Worm (Caenorhabditis elegans) whole organism, young adult: Measurements from ENCODE around the gene F58H7.5.
"Not testable (repeated sequence)": the region's sequence is repeated elsewhere in the genome, so short reads cannot be mapped to it uniquely, and the experiment has no call there.

Experiments
- B0035.1 ChIP-seq: sonication (generic microtip); optimal IDR thresholded peaks from 2 replicates; lab custom pipeline; 2016; ENCODE audit warnings: missing genetic modification characterization, mild to moderate bottlenecking, missing compliant biosample characterization, missing genotype, missing genetic modification reagents
- C17E4.6 ChIP-seq: fragments of 200-800 bp; sonication (Bioruptor generic); IDR thresholded peaks from 2 replicates; pipeline ENCODE4 v1.3.6; 2022; ENCODE audit warnings: missing genetic modification reagents, missing genetic modification characterization, missing compliant biosample characterization
- F22D6.2 ChIP-seq: sonication (generic microtip); optimal IDR thresholded peaks from 2 replicates; lab custom pipeline; 2016; ENCODE audit warnings: mild to moderate bottlenecking, missing genetic modification characterization, missing compliant biosample characterization
- T26A5.8 ChIP-seq: sonication (generic microtip); optimal IDR thresholded peaks from 2 replicates; lab custom pipeline; 2016; ENCODE audit warnings: missing genetic modification characterization, missing compliant biosample characterization
- Y53G8AR.9 ChIP-seq: fragments of 200-800 bp; sonication (Bioruptor generic); conservative IDR thresholded peaks from 2 replicates; pipeline ENCODE4 v1.3.6; 2022; ENCODE audit warnings: missing genetic modification reagents, missing genetic modification characterization, missing compliant biosample characterization
- Y67H2A.10 ChIP-seq: fragments of 200-800 bp; sonication (Bioruptor generic); conservative IDR thresholded peaks from 2 replicates; pipeline ENCODE4 v1.3.6; 2022; ENCODE audit warnings: missing genetic modification reagents, missing genetic modification characterization, missing compliant biosample characterization
- ZK185.1 ChIP-seq: sonication (generic microtip); optimal IDR thresholded peaks from 2 replicates; lab custom pipeline; 2016; ENCODE audit warnings: mild to moderate bottlenecking, missing genetic modification characterization, missing compliant biosample characterization; ENCODE audit not compliant: poor library complexity, severe bottlenecking
- athp-1 ChIP-seq: sonication (generic microtip); optimal IDR thresholded peaks from 2 replicates; lab custom pipeline; 2017; ENCODE audit warnings: mild to moderate bottlenecking, missing genetic modification characterization, missing compliant biosample characterization
- attf-3 ChIP-seq: fragments of 200-800 bp; sonication (Bioruptor generic); conservative IDR thresholded peaks from 2 replicates; pipeline ENCODE4 v1.3.6; 2022; ENCODE audit warnings: missing genetic modification reagents, missing genetic modification characterization, missing compliant biosample characterization
- attf-5 ChIP-seq: fragments of 200-800 bp; sonication (Bioruptor generic); optimal IDR thresholded peaks from 2 replicates; lab custom pipeline; 2018; ENCODE audit warnings: mild to moderate bottlenecking, missing genetic modification characterization, missing compliant biosample characterization
- ccch-3 ChIP-seq: fragments of 200-800 bp; sonication (Bioruptor generic); optimal IDR thresholded peaks from 2 replicates; lab custom pipeline; 2018; ENCODE audit warnings: mild to moderate bottlenecking, missing genetic modification characterization, missing compliant biosample characterization
- cebp-1 ChIP-seq, 2 experiments: fragments of 200-800 bp in 1 of 2; sonication (Bioruptor generic) in 1 of 2; sonication (generic microtip) in 1 of 2; IDR thresholded peaks in 1 of 2; optimal IDR thresholded peaks in 1 of 2; 2 replicates each; pipeline versions ENCODE4 v1.3.6 to Lab custom; 2017 to 2022; ENCODE audit warnings: missing compliant biosample characterization in 2 of 2, missing genetic modification characterization in 2 of 2, mild to moderate bottlenecking in 1 of 2, missing genetic modification reagents in 1 of 2, moderate library complexity in 1 of 2
- cebp-2 ChIP-seq: fragments of 200-800 bp; sonication (Bioruptor generic); IDR thresholded peaks from 2 replicates; pipeline ENCODE4 v1.3.6; 2022; ENCODE audit warnings: missing genetic modification characterization, missing compliant biosample characterization
- ceh-27 ChIP-seq: fragments of 200-800 bp; sonication (Bioruptor generic); optimal IDR thresholded peaks from 2 replicates; lab custom pipeline; 2018; ENCODE audit warnings: mild to moderate bottlenecking, missing genetic modification characterization, moderate library complexity, missing compliant biosample characterization
- ceh-40 ChIP-seq: fragments of 200-800 bp; sonication (Bioruptor generic); IDR thresholded peaks from 2 replicates; pipeline ENCODE4 v1.3.6; 2022; ENCODE audit warnings: missing genetic modification characterization, missing compliant biosample characterization
- ceh-91 ChIP-seq: fragments of 200-800 bp; sonication (Bioruptor generic); IDR thresholded peaks from 2 replicates; pipeline ENCODE4 v1.3.6; 2022; ENCODE audit warnings: missing genetic modification reagents, missing genetic modification characterization, missing compliant biosample characterization
- dpff-1 ChIP-seq: sonication (generic microtip); optimal IDR thresholded peaks from 2 replicates; lab custom pipeline; 2017; ENCODE audit warnings: mild to moderate bottlenecking, missing genetic modification characterization, missing compliant biosample characterization
- egl-18 ChIP-seq: fragments of 200-800 bp; sonication (Bioruptor generic); IDR thresholded peaks from 2 replicates; pipeline ENCODE4 v1.3.6; 2022; ENCODE audit warnings: missing genetic modification reagents, missing genetic modification characterization, missing compliant biosample characterization
- lag-1 ChIP-seq: fragments of 200-800 bp; sonication (Bioruptor generic); IDR thresholded peaks from 2 replicates; pipeline ENCODE4 v1.3.6; 2022; ENCODE audit warnings: missing genetic modification reagents, missing genetic modification characterization, missing compliant biosample characterization
- lir-1 ChIP-seq: fragments of 200-800 bp; sonication (Bioruptor generic); conservative IDR thresholded peaks from 2 replicates; pipeline ENCODE4 v1.3.6; 2022; ENCODE audit warnings: missing genetic modification reagents, missing genetic modification characterization, missing compliant biosample characterization
- lsl-1 ChIP-seq: fragments of 200-800 bp; sonication (Bioruptor generic); optimal IDR thresholded peaks from 2 replicates; lab custom pipeline; 2018; ENCODE audit warnings: mild to moderate bottlenecking, missing genetic modification characterization, moderate library complexity, missing compliant biosample characterization
- lsy-27 ChIP-seq: sonication (generic microtip); optimal IDR thresholded peaks from 2 replicates; lab custom pipeline; 2017; ENCODE audit warnings: missing genetic modification characterization, mild to moderate bottlenecking, missing compliant biosample characterization, antibody characterized with exemption, missing genotype, borderline replicate concordance; ENCODE audit not compliant: insufficient read depth
- madf-10 ChIP-seq: sonication (generic microtip); optimal IDR thresholded peaks from 2 replicates; lab custom pipeline; 2016; ENCODE audit warnings: mild to moderate bottlenecking, missing genetic modification characterization, missing compliant biosample characterization
- nhr-179 ChIP-seq: sonication (generic microtip); optimal IDR thresholded peaks from 2 replicates; lab custom pipeline; 2016; ENCODE audit warnings: mild to moderate bottlenecking, missing genetic modification characterization, missing compliant biosample characterization
- nhr-80 ChIP-seq: sonication (generic microtip); optimal IDR thresholded peaks from 2 replicates; lab custom pipeline; 2016; ENCODE audit warnings: missing genetic modification characterization, missing compliant biosample characterization
- nhr-90 ChIP-seq: sonication (generic microtip); optimal IDR thresholded peaks from 2 replicates; lab custom pipeline; 2016; ENCODE audit warnings: missing genotype, mild to moderate bottlenecking, missing genetic modification characterization, missing compliant biosample characterization
- rcor-1 ChIP-seq: fragments of 200-800 bp; sonication (Bioruptor generic); IDR thresholded peaks from 2 replicates; pipeline ENCODE4 v1.3.6; 2022; ENCODE audit warnings: missing genetic modification reagents, missing genetic modification characterization, missing compliant biosample characterization
- repo-1 ChIP-seq: sonication (generic microtip); optimal IDR thresholded peaks from 2 replicates; lab custom pipeline; 2017; ENCODE audit warnings: mild to moderate bottlenecking, missing genetic modification characterization, missing compliant biosample characterization
- rpc-1 ChIP-seq, 2 experiments: fragments of 150-350 bp in 1 of 2; sonication (generic microtip) in 1 of 2; optimal IDR thresholded peaks; 2 replicates each; lab custom pipeline; 2014 to 2018; ENCODE audit warnings: missing biosample characterization in 1 of 2, missing genetic modification characterization in 1 of 2, missing genetic modification reagents in 1 of 2, missing genotype in 1 of 2
- sdz-38 ChIP-seq: sonication (generic microtip); optimal IDR thresholded peaks from 2 replicates; lab custom pipeline; 2016; ENCODE audit warnings: missing genotype, missing genetic modification characterization, missing compliant biosample characterization
- snpc-4 ChIP-seq, 5 experiments: fragments of 150-350 bp in 1 of 5; sonication (generic microtip) in 4 of 5; optimal IDR thresholded peaks; 2 replicates each; lab custom pipeline; 2014 to 2018; ENCODE audit warnings: missing genetic modification characterization in 5 of 5, missing biosample characterization in 3 of 5, antibody characterized with exemption in 2 of 5, mild to moderate bottlenecking in 2 of 5, missing compliant biosample characterization in 2 of 5, missing genotype in 2 of 5, moderate library complexity in 2 of 5, missing genetic modification reagents in 1 of 5
- sptf-2 ChIP-seq: fragments of 200-800 bp; sonication (Bioruptor generic); optimal IDR thresholded peaks from 2 replicates; lab custom pipeline; 2018; ENCODE audit warnings: mild to moderate bottlenecking, missing genetic modification characterization, missing compliant biosample characterization
- zim-3 ChIP-seq: sonication (generic microtip); optimal IDR thresholded peaks from 2 replicates; lab custom pipeline; 2017; ENCODE audit warnings: mild to moderate bottlenecking, missing genetic modification characterization, moderate library complexity, missing compliant biosample characterization
- ztf-22 ChIP-seq: fragments of 200-800 bp; sonication (Bioruptor generic); optimal IDR thresholded peaks from 2 replicates; lab custom pipeline; 2018; ENCODE audit warnings: mild to moderate bottlenecking, missing genetic modification characterization, moderate library complexity, missing compliant biosample characterization
- ztf-6 ChIP-seq: fragments of 200-800 bp; sonication (Bioruptor generic); IDR thresholded peaks from 2 replicates; pipeline ENCODE4 v1.3.6; 2022; ENCODE audit warnings: missing genetic modification reagents, missing genetic modification characterization, missing compliant biosample characterization

Gene F58H7.5

DNA sequence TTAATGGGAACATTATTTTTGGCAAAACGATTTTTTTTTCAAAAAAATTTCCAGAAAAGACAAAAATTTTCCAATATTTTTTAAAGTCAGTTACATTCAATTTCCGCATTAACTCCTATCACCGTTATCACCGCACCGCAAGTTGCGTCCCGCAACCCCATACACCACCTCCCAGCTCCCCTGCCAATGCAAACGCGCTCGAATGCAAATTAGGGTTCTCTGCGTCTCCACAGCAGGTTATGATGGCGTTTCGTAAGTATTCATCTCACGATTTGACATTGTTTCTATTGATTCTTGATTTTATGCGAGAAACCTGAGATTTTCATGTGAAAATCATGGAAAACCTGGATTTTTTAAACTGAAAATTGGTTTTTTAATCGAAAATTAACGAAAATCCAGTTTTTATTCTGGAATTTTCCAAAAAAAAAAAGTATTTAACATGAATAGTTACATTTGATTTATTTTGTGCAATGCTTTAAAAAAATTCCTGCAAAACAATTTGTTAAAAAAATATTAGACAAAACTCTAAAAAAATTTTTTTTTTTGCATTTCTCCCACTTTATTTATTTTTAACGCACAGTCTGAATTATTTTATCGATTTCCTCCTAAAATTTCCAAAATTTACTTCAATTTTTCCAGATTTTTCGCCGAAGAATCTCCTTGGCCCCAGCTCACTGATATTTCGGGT is 34.9 kb upstream of the F58H7.5 start, which contains the start of gene mak-2 (continued):
- no peak for TF ChIP-seq C17E4.6 (GFP tag; lab: Robert Waterston, UW)
- no peak for TF ChIP-seq zim-3 (tag; lab: Kevin White, UChicago)
- TF ChIP-seq snpc-4 (GFP tag; optimal IDR thresholded peaks at IDR 0.05; lab: Kevin White, UChicago): no peak
- TF ChIP-seq snpc-4 (tag; optimal IDR thresholded peaks at IDR 0.05; lab: Kevin White, UChicago): peak in 2 of 4 experiments; percentile 54 to 75
- no peak for TF ChIP-seq repo-1 (tag; lab: Kevin White, UChicago)
- TF ChIP-seq lsy-27: no peak
- no peak for TF ChIP-seq B0035.1 (tag; lab: Kevin White, UChicago)
- TF ChIP-seq madf-10 (tag; lab: Kevin White, UChicago): no peak
- TF ChIP-seq rcor-1 (GFP tag; lab: Robert Waterston, UW): no peak
- TF ChIP-seq T26A5.8 (tag; lab: Kevin White, UChicago): no peak
- no peak for TF ChIP-seq nhr-179 (tag; lab: Kevin White, UChicago)
- TF ChIP-seq ceh-27 (GFP tag; lab: Kevin White, UChicago): peak; percentile 29
- no peak for TF ChIP-seq egl-18 (GFP tag; lab: Robert Waterston, UW)
- no peak for TF ChIP-seq sptf-2 (GFP tag; lab: Kevin White, UChicago)
- TF ChIP-seq lir-1: no peak
- TF ChIP-seq ztf-6 (GFP tag; lab: Robert Waterston, UW): no peak
- no peak for TF ChIP-seq ZK185.1 (tag; lab: Kevin White, UChicago)
- TF ChIP-seq Y53G8AR.9 (GFP tag; lab: Robert Waterston, UW): 0 out of 2 replicates have a peak, but pooled peaks have one; percentile 32
- no peak for TF ChIP-seq ceh-91
- no peak for TF ChIP-seq lsl-1 (GFP tag; lab: Kevin White, UChicago)
- no peak for TF ChIP-seq nhr-90 (tag; lab: Kevin White, UChicago)
- TF ChIP-seq sdz-38 (tag; lab: Kevin White, UChicago): no peak
- no peak for TF ChIP-seq attf-3 (GFP tag; lab: Robert Waterston, UW)
- TF ChIP-seq nhr-80 (tag; lab: Kevin White, UChicago): peak; percentile 80
- TF ChIP-seq dpff-1 (tag; lab: Kevin White, UChicago): no peak
- TF ChIP-seq F22D6.2 (tag; lab: Kevin White, UChicago): no peak
- no peak for TF ChIP-seq ztf-22 (GFP tag; lab: Kevin White, UChicago)
- no peak for TF ChIP-seq cebp-2 (GFP tag; lab: Robert Waterston, UW)
- no peak for TF ChIP-seq rpc-1 (optimal IDR thresholded peaks at IDR 0.05; lab: Kevin White, UChicago)
- no peak for TF ChIP-seq rpc-1 (tag; optimal IDR thresholded peaks at IDR 0.05; lab: Kevin White, UChicago)
- TF ChIP-seq cebp-1 (GFP tag; IDR thresholded peaks at IDR 0.05; lab: Robert Waterston, UW): peak; percentile 48; the same call in 1 of the 2 replicates
- peak; percentile 78 for TF ChIP-seq cebp-1 (tag; optimal IDR thresholded peaks at IDR 0.05; lab: Kevin White, UChicago)
- TF ChIP-seq ceh-40 (GFP tag; lab: Robert Waterston, UW): no peak
- TF ChIP-seq athp-1 (tag; lab: Kevin White, UChicago): no peak
- no peak for TF ChIP-seq Y67H2A.10 (GFP tag; lab: Robert Waterston, UW)

DNA sequence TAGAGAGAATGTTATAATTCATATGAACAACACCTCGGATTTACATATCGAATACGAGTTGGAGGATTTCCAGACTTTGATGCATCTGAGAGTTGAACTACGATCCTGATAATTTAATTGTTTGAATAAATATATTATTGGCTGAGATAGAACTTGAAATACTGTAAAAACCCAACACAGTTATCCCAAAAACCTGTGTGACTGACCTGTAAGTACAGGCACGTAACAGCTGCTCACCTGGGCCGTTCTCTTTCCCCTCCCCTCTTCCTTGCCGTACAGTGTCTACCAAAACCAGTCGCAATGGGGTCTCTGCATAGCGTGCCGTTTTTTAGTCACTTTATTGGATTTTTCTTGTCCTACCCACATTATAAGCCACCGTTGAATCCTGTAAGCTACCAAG is 14.8 kb upstream of the F58H7.5 start, which contains the start of gene fbxc-12:
Gene fbxc-12, plus strand, starts transcription at position 301 of the 400 bp plus-strand sequence.
- not testable (repeated sequence) for TF ChIP-seq ccch-3 (GFP tag; lab: Kevin White, UChicago); lag-1 (GFP tag; lab: Robert Waterston, UW); attf-5 (GFP tag; lab: Kevin White, UChicago)
